Fruit fly (Drosophila melanogaster) whole organism, prepupa: ENCODE measurements around the gene Ir93a.

ENCODE experiments used
- CG11902 ChIP-seq: fragments of 200-800 bp; sonication (Bioruptor generic); optimal IDR thresholded peaks from 3 replicates; lab custom pipeline; 2016; ENCODE audit warnings: missing biosample characterization, missing genetic modification characterization
- CG1621 ChIP-seq: fragments of 200-800 bp; sonication (Bioruptor generic); optimal IDR thresholded peaks from 3 replicates; lab custom pipeline; 2018; ENCODE audit warnings: missing biosample characterization, mild to moderate bottlenecking, missing genetic modification characterization
- CG16779 ChIP-seq: fragments of 200-800 bp; sonication (Bioruptor generic); optimal IDR thresholded peaks from 3 replicates; lab custom pipeline; 2017; ENCODE audit warnings: missing biosample characterization, mild to moderate bottlenecking, missing genetic modification characterization
- CG34406 ChIP-seq: fragments of 200-800 bp; sonication (Bioruptor generic); optimal IDR thresholded peaks from 3 replicates; lab custom pipeline; 2016; ENCODE audit warnings: missing biosample characterization, missing genetic modification characterization
- CG6163 ChIP-seq: fragments of 200-800 bp; sonication (Bioruptor generic); IDR thresholded peaks from 3 replicates; pipeline ENCODE4 v1.3.6; 2022; ENCODE audit warnings: missing biosample characterization, missing genetic modification characterization
- Ets96B ChIP-seq: fragments of 200-800 bp; optimal IDR thresholded peaks from 2 replicates; lab custom pipeline; 2019; ENCODE audit warnings: missing biosample characterization, mild to moderate bottlenecking, missing genetic modification characterization, moderate library complexity
- Hr38 ChIP-seq: sonication (Bioruptor generic); optimal IDR thresholded peaks from 2 replicates; lab custom pipeline; 2016; ENCODE audit warnings: missing biosample characterization, missing genetic modification characterization
- acj6 ChIP-seq: fragments of 200-800 bp; sonication (Bioruptor generic); optimal IDR thresholded peaks from 3 replicates; lab custom pipeline; 2016; ENCODE audit warnings: missing biosample characterization, missing genetic modification characterization
- fd85E ChIP-seq: fragments of 200-800 bp; sonication (Bioruptor generic); optimal IDR thresholded peaks from 3 replicates; lab custom pipeline; 2016; ENCODE audit warnings: missing biosample characterization, missing genetic modification characterization
- net ChIP-seq: fragments of 200-800 bp; sonication (Bioruptor generic); optimal IDR thresholded peaks from 3 replicates; lab custom pipeline; 2016; ENCODE audit warnings: missing biosample characterization, missing genetic modification characterization
- pdm3 ChIP-seq: fragments of 200-800 bp; sonication (Bioruptor generic); optimal IDR thresholded peaks from 3 replicates; lab custom pipeline; 2016; ENCODE audit warnings: missing biosample characterization, missing genetic modification characterization

- no peak for TF ChIP-seq acj6 (GFP tag; lab: Kevin White, UChicago)
- no peak for TF ChIP-seq CG6163 (GFP tag; lab: Robert Waterston, UW)
- no peak for TF ChIP-seq CG34406
- TF ChIP-seq CG16779 (tag; lab: Kevin White, UChicago), result no peak
- TF ChIP-seq net (GFP tag; lab: Kevin White, UChicago), result no peak
- TF ChIP-seq CG1621 (tag; lab: Kevin White, UChicago), result no peak
- TF ChIP-seq fd85E (GFP tag; lab: Kevin White, UChicago), result no peak
- TF ChIP-seq CG11902 (GFP tag; lab: Kevin White, UChicago), result no peak
- no peak for TF ChIP-seq Hr38
- no peak for TF ChIP-seq pdm3
- TF ChIP-seq Ets96B (tag; lab: Kevin White, UChicago), result no peak
Observed at dm6 chr3R:20859845-20860244, at the start of gene Ir93a.
